Worm (Caenorhabditis elegans) whole organism, L4/young adult: ENCODE data around the gene cal-7.

Experiments used
- W03F9.2 ChIP-seq: fragments of 150-350 bp; optimal IDR thresholded peaks from 2 replicates; lab custom pipeline; 2014; ENCODE audit warnings: missing biosample characterization, missing genetic modification characterization
- dao-5 ChIP-seq: sonication (generic microtip); optimal IDR thresholded peaks from 2 replicates; lab custom pipeline; 2016; ENCODE audit warnings: missing genotype, missing genetic modification characterization, moderate library complexity, missing compliant biosample characterization

DNA sequence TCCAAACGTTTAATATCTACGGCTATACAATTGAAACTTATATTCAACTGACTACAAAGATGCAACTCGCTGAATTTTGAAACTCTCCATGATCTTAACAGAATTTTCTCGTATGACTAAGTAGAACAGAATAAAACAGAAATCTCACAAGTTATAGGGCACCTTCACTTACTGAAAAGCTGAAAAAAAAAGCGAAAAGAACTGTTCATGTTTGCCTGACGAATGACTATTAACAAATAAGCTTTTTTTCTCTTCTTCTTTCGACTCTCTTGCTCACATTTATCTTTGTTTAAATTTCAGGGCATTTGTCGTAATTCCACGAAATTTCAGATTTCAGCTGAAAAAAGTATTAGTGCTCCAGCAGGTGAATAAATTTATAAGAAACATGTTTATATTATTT lies 31.1 kb upstream of the cal-7 start, which contains the start of gene xbx-6:
- TF ChIP-seq dao-5 (tag; lab: Kevin White, UChicago): no peak
- no peak for TF ChIP-seq W03F9.2 (tag; lab: Kevin White, UChicago)
